Worm (Caenorhabditis elegans) whole organism, young adult: ENCODE measurements around the gene gly-13.

Source experiments
- B0035.1 ChIP-seq: sonication (generic microtip); optimal IDR thresholded peaks from 2 replicates; lab custom pipeline; 2016; ENCODE audit warnings: missing genetic modification characterization, mild to moderate bottlenecking, missing compliant biosample characterization, missing genotype, missing genetic modification reagents
- C17E4.6 ChIP-seq: fragments of 200-800 bp; sonication (Bioruptor generic); IDR thresholded peaks from 2 replicates; pipeline ENCODE4 v1.3.6; 2022; ENCODE audit warnings: missing genetic modification reagents, missing genetic modification characterization, missing compliant biosample characterization
- F33H1.4 ChIP-seq: fragments of 200-800 bp; sonication (Bioruptor generic); IDR thresholded peaks from 2 replicates; pipeline ENCODE4 v1.3.6; 2022; ENCODE audit warnings: missing genetic modification reagents, missing genetic modification characterization, missing compliant biosample characterization
- F39B2.1 ChIP-seq: fragments of 200-800 bp; sonication (Bioruptor generic); IDR thresholded peaks from 2 replicates; pipeline ENCODE4 v1.3.6; 2022; ENCODE audit warnings: missing genetic modification reagents, missing genetic modification characterization, missing compliant biosample characterization
- F49E8.2 ChIP-seq: sonication (generic microtip); optimal IDR thresholded peaks from 3 replicates; lab custom pipeline; 2017; ENCODE audit warnings: missing genetic modification characterization, mild to moderate bottlenecking, missing compliant biosample characterization, antibody characterized with exemption, moderate library complexity; ENCODE audit not compliant: insufficient read depth
- K12H6.12 ChIP-seq: fragments of 200-800 bp; sonication (Bioruptor generic); optimal IDR thresholded peaks from 2 replicates; lab custom pipeline; 2018; ENCODE audit warnings: mild to moderate bottlenecking, missing genetic modification characterization, missing compliant biosample characterization
- T07F8.4 ChIP-seq: sonication (generic microtip); optimal IDR thresholded peaks from 2 replicates; lab custom pipeline; 2016; ENCODE audit warnings: mild to moderate bottlenecking, missing genetic modification characterization, moderate library complexity, missing compliant biosample characterization
- Y53F4B.3 ChIP-seq: fragments of 200-800 bp; sonication (Bioruptor generic); IDR thresholded peaks from 2 replicates; pipeline ENCODE4 v1.3.6; 2022; ENCODE audit warnings: missing genetic modification reagents, missing genetic modification characterization, missing compliant biosample characterization
- Y53G8AR.9 ChIP-seq: fragments of 200-800 bp; sonication (Bioruptor generic); conservative IDR thresholded peaks from 2 replicates; pipeline ENCODE4 v1.3.6; 2022; ENCODE audit warnings: missing genetic modification reagents, missing genetic modification characterization, missing compliant biosample characterization
- ZK185.1 ChIP-seq: sonication (generic microtip); optimal IDR thresholded peaks from 2 replicates; lab custom pipeline; 2016; ENCODE audit warnings: mild to moderate bottlenecking, missing genetic modification characterization, missing compliant biosample characterization; ENCODE audit not compliant: poor library complexity, severe bottlenecking
- attf-3 ChIP-seq: fragments of 200-800 bp; sonication (Bioruptor generic); conservative IDR thresholded peaks from 2 replicates; pipeline ENCODE4 v1.3.6; 2022; ENCODE audit warnings: missing genetic modification reagents, missing genetic modification characterization, missing compliant biosample characterization
- bed-1 ChIP-seq: fragments of 200-800 bp; sonication (Bioruptor generic); IDR thresholded peaks from 2 replicates; pipeline ENCODE4 v1.3.6; 2022; ENCODE audit warnings: missing genetic modification reagents, missing genetic modification characterization, missing compliant biosample characterization
- ccch-3 ChIP-seq: fragments of 200-800 bp; sonication (Bioruptor generic); optimal IDR thresholded peaks from 2 replicates; lab custom pipeline; 2018; ENCODE audit warnings: mild to moderate bottlenecking, missing genetic modification characterization, missing compliant biosample characterization
- cebp-2 ChIP-seq: fragments of 200-800 bp; sonication (Bioruptor generic); IDR thresholded peaks from 2 replicates; pipeline ENCODE4 v1.3.6; 2022; ENCODE audit warnings: missing genetic modification characterization, missing compliant biosample characterization
- ceh-100 ChIP-seq: fragments of 200-800 bp; sonication (Bioruptor generic); IDR thresholded peaks from 2 replicates; pipeline ENCODE4 v1.3.6; 2022; ENCODE audit warnings: missing genetic modification reagents, missing genetic modification characterization, missing compliant biosample characterization
- dox-1 ChIP-seq: fragments of 200-800 bp; sonication (Bioruptor generic); IDR thresholded peaks from 2 replicates; pipeline ENCODE4 v1.3.6; 2022; ENCODE audit warnings: missing genetic modification reagents, missing genetic modification characterization, missing compliant biosample characterization
- dpl-1 ChIP-seq: fragments of 150-350 bp; optimal IDR thresholded peaks from 2 replicates; lab custom pipeline; 2014; ENCODE audit warnings: missing biosample characterization, missing genetic modification reagents, missing genetic modification characterization
- egl-44 ChIP-seq: fragments of 200-800 bp; sonication (Bioruptor generic); IDR thresholded peaks from 2 replicates; pipeline ENCODE4 v1.3.6; 2022; ENCODE audit warnings: missing genetic modification reagents, missing genetic modification characterization, missing compliant biosample characterization
- egrh-3 ChIP-seq: fragments of 200-800 bp; sonication (Bioruptor generic); IDR thresholded peaks from 2 replicates; pipeline ENCODE4 v1.3.6; 2022; ENCODE audit warnings: missing genetic modification reagents, missing genetic modification characterization, missing compliant biosample characterization
- ekl-4 ChIP-seq: fragments of 200-800 bp; sonication (Bioruptor generic); IDR thresholded peaks from 2 replicates; pipeline ENCODE4 v1.3.6; 2022; ENCODE audit warnings: missing genetic modification reagents, missing genetic modification characterization, missing compliant biosample characterization
- ets-4 ChIP-seq: fragments of 200-800 bp; sonication (Bioruptor generic); optimal IDR thresholded peaks from 2 replicates; lab custom pipeline; 2018; ENCODE audit warnings: mild to moderate bottlenecking, missing genetic modification characterization, missing compliant biosample characterization
- hlh-26 ChIP-seq: fragments of 200-800 bp; sonication (Bioruptor generic); conservative IDR thresholded peaks from 2 replicates; pipeline ENCODE4 v1.3.6; 2022; ENCODE audit warnings: missing genetic modification reagents, missing genetic modification characterization, missing compliant biosample characterization
- hmg-1.2 ChIP-seq: fragments of 200-800 bp; sonication (Bioruptor generic); IDR thresholded peaks from 2 replicates; pipeline ENCODE4 v1.3.6; 2022; ENCODE audit warnings: missing genetic modification reagents, missing genetic modification characterization, missing compliant biosample characterization
- hsf-1 ChIP-seq: fragments of 200-800 bp; sonication (Bioruptor generic); IDR thresholded peaks from 2 replicates; pipeline ENCODE4 v1.3.6; 2022; ENCODE audit warnings: missing genetic modification reagents, missing genetic modification characterization, missing compliant biosample characterization
- lag-1 ChIP-seq: fragments of 200-800 bp; sonication (Bioruptor generic); IDR thresholded peaks from 2 replicates; pipeline ENCODE4 v1.3.6; 2022; ENCODE audit warnings: missing genetic modification reagents, missing genetic modification characterization, missing compliant biosample characterization
- lin-26 ChIP-seq: fragments of 200-800 bp; sonication (Bioruptor generic); IDR thresholded peaks from 2 replicates; pipeline ENCODE4 v1.3.6; 2022; ENCODE audit warnings: missing genetic modification reagents, missing genetic modification characterization, missing compliant biosample characterization
- lin-35 ChIP-seq, 3 experiments: fragments of 150-350 bp in 2 of 3; sonication (generic microtip) in 1 of 3; optimal IDR thresholded peaks; 2 replicates each; lab custom pipeline; 2014 to 2018; ENCODE audit warnings: missing biosample characterization in 3 of 3, missing genetic modification characterization in 3 of 3, missing genetic modification reagents in 3 of 3
- lin-40 ChIP-seq: sonication (generic microtip); optimal IDR thresholded peaks from 2 replicates; lab custom pipeline; 2016; ENCODE audit warnings: missing genetic modification characterization, mild to moderate bottlenecking, missing compliant biosample characterization, missing genotype, missing genetic modification reagents
- madf-6 ChIP-seq: fragments of 200-800 bp; sonication (Bioruptor generic); IDR thresholded peaks from 2 replicates; pipeline ENCODE4 v1.3.6; 2022; ENCODE audit warnings: missing genetic modification reagents, missing genetic modification characterization, missing compliant biosample characterization
- madf-8 ChIP-seq: fragments of 200-800 bp; sonication (Bioruptor generic); conservative IDR thresholded peaks from 2 replicates; pipeline ENCODE4 v1.3.6; 2022; ENCODE audit warnings: missing genetic modification reagents, missing genetic modification characterization, missing compliant biosample characterization
- nfya-1 ChIP-seq: sonication (generic microtip); optimal IDR thresholded peaks from 2 replicates; lab custom pipeline; 2017; ENCODE audit warnings: antibody characterized with exemption, missing compliant biosample characterization, missing genetic modification characterization, borderline replicate concordance; ENCODE audit not compliant: insufficient read depth
- nfya-2 ChIP-seq: fragments of 200-800 bp; sonication (Bioruptor generic); IDR thresholded peaks from 2 replicates; pipeline ENCODE4 v1.3.6; 2022; ENCODE audit warnings: missing genetic modification reagents, missing genetic modification characterization, missing compliant biosample characterization
- nhr-27 ChIP-seq: fragments of 200-800 bp; sonication (Bioruptor generic); optimal IDR thresholded peaks from 2 replicates; lab custom pipeline; 2018; ENCODE audit warnings: mild to moderate bottlenecking, missing genetic modification characterization, moderate library complexity, missing compliant biosample characterization
- nhr-80 ChIP-seq: sonication (generic microtip); optimal IDR thresholded peaks from 2 replicates; lab custom pipeline; 2016; ENCODE audit warnings: missing genetic modification characterization, missing compliant biosample characterization
- pha-4 ChIP-seq: fragments of 150-350 bp; sonication (generic microtip); optimal IDR thresholded peaks from 2 replicates; lab custom pipeline; 2014; ENCODE audit warnings: missing biosample characterization, missing genetic modification reagents, missing genetic modification characterization
- repo-1 ChIP-seq: sonication (generic microtip); optimal IDR thresholded peaks from 2 replicates; lab custom pipeline; 2017; ENCODE audit warnings: mild to moderate bottlenecking, missing genetic modification characterization, missing compliant biosample characterization
- rpc-1 ChIP-seq, 2 experiments: fragments of 150-350 bp in 1 of 2; sonication (generic microtip) in 1 of 2; optimal IDR thresholded peaks; 2 replicates each; lab custom pipeline; 2014 to 2018; ENCODE audit warnings: missing biosample characterization in 1 of 2, missing genetic modification characterization in 1 of 2, missing genetic modification reagents in 1 of 2, missing genotype in 1 of 2
- sdz-38 ChIP-seq: sonication (generic microtip); optimal IDR thresholded peaks from 2 replicates; lab custom pipeline; 2016; ENCODE audit warnings: missing genotype, missing genetic modification characterization, missing compliant biosample characterization
- snpc-1.3 ChIP-seq: sonication (generic microtip); optimal IDR thresholded peaks from 2 replicates; lab custom pipeline; 2017; ENCODE audit warnings: missing genetic modification characterization, mild to moderate bottlenecking, missing compliant biosample characterization, antibody characterized with exemption, moderate library complexity, missing genotype, missing genetic modification reagents; ENCODE audit not compliant: insufficient read depth
- somi-1 ChIP-seq: fragments of 200-800 bp; sonication (Bioruptor generic); optimal IDR thresholded peaks from 2 replicates; lab custom pipeline; 2018; ENCODE audit warnings: mild to moderate bottlenecking, missing genetic modification characterization, missing compliant biosample characterization
- tbx-9 ChIP-seq: sonication (generic microtip); optimal IDR thresholded peaks from 2 replicates; lab custom pipeline; 2016; ENCODE audit warnings: borderline replicate concordance, missing genetic modification characterization, inconsistent platforms, missing compliant biosample characterization
- unc-62 ChIP-seq: fragments of 150-350 bp; optimal IDR thresholded peaks from 2 replicates; lab custom pipeline; 2014; ENCODE audit warnings: missing biosample characterization, missing genetic modification reagents, missing genetic modification characterization
- ztf-22 ChIP-seq: fragments of 200-800 bp; sonication (Bioruptor generic); optimal IDR thresholded peaks from 2 replicates; lab custom pipeline; 2018; ENCODE audit warnings: mild to moderate bottlenecking, missing genetic modification characterization, moderate library complexity, missing compliant biosample characterization
- ztf-25 ChIP-seq: fragments of 200-800 bp; sonication (Bioruptor generic); IDR thresholded peaks from 2 replicates; pipeline ENCODE4 v1.3.6; 2022; ENCODE audit warnings: missing genetic modification reagents, missing genetic modification characterization, missing compliant biosample characterization
- ztf-26 ChIP-seq: sonication (generic microtip); optimal IDR thresholded peaks from 2 replicates; lab custom pipeline; 2017; ENCODE audit warnings: missing genetic modification characterization, missing compliant biosample characterization
- ztf-28 ChIP-seq: fragments of 200-800 bp; sonication (Bioruptor generic); IDR thresholded peaks from 2 replicates; pipeline ENCODE4 v1.3.6; 2022; ENCODE audit warnings: missing genetic modification reagents, missing genetic modification characterization, missing compliant biosample characterization
- ztf-6 ChIP-seq: fragments of 200-800 bp; sonication (Bioruptor generic); IDR thresholded peaks from 2 replicates; pipeline ENCODE4 v1.3.6; 2022; ENCODE audit warnings: missing genetic modification reagents, missing genetic modification characterization, missing compliant biosample characterization

The gly-13 gene

DNA sequence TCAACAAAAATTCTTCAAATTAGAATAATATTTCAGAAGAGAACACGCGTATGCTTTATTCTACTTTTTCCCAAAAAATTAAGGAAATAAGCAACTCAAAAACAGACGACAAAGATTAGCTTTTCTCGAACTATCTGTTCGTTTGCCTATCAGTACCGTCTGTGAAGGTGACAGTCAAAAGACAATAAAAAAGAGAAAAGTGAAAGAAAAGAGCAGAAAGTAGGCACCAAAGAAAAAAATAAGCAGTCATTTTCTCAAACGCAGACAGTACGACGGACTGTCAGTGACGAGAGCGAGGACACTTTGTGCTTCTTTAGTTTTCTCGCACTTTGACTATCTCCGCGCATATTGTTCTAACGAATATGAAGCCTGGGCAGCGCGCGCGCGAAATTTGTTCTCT is 29.9 kb downstream of the gly-13 start:
- TF ChIP-seq hmg-1.2 (GFP tag; lab: Robert Waterston, UW) (peak; percentile 14; the same call in 1 of the 2 replicates), repo-1 (tag; lab: Kevin White, UChicago) (no peak), madf-6 (no peak), nhr-80 (peak; percentile 76), dox-1 (GFP tag; lab: Robert Waterston, UW) (peak; percentile 46; the same call in 1 of the 2 replicates)

DNA sequence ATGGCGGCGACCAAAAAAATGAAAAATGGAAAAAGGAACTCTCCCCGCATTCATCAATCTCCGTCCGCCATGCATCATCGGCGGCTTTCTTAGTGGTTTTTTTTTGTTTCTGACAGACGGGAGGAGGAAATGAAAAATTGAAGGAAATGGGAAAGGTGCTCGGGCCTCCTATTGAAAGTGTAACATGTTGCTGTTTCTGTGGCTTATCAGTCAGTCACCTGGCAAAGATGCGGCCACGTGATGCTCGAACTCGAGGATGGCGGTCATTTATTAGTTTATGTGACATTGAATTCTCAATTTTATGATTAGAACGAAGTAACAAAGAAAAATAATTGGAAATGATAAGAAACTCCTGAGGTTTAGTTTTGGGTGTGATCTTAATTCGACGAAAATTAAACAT is 31.8 kb downstream of the gly-13 start:
- TF ChIP-seq egrh-3 (no peak), nfya-2 (GFP tag; lab: Robert Waterston, UW) (no peak), hlh-26 (GFP tag; lab: Robert Waterston, UW) (no peak), somi-1 (GFP tag; lab: Kevin White, UChicago) (no peak), B0035.1 (tag; lab: Kevin White, UChicago) (no peak), ets-4 (GFP tag; lab: Kevin White, UChicago) (no peak), egl-44 (no peak), dox-1 (GFP tag; lab: Robert Waterston, UW) (peak; percentile 40; the same call in 1 of the 2 replicates), ztf-22 (peak; percentile 16), nfya-1 (no peak), Y53F4B.3 (GFP tag; lab: Robert Waterston, UW) (no peak), F39B2.1 (GFP tag; lab: Robert Waterston, UW) (no peak), hsf-1 (GFP tag; lab: Robert Waterston, UW) (no peak), ztf-26 (tag; lab: Kevin White, UChicago) (no peak), ztf-25 (GFP tag; lab: Robert Waterston, UW) (no peak), F49E8.2 (no peak), lin-40 (tag; lab: Kevin White, UChicago) (no peak), dpl-1 (no peak), lin-26 (GFP tag; lab: Robert Waterston, UW) (no peak), F33H1.4 (GFP tag; lab: Robert Waterston, UW) (no peak), Y53G8AR.9 (GFP tag; lab: Robert Waterston, UW) (0 out of 2 replicates have a peak, but pooled peaks have one; percentile 29), lag-1 (GFP tag; lab: Robert Waterston, UW) (no peak), C17E4.6 (GFP tag; lab: Robert Waterston, UW) (no peak), ztf-28 (no peak), madf-8 (GFP tag; lab: Robert Waterston, UW) (no peak), nhr-27 (tag; lab: Kevin White, UChicago) (no peak), attf-3 (no peak), pha-4 (tag; lab: Kevin White, UChicago) (peak; percentile 71), rpc-1 (optimal IDR thresholded peaks at IDR 0.05; lab: Kevin White, UChicago) (no peak), rpc-1 (tag; optimal IDR thresholded peaks at IDR 0.05; lab: Kevin White, UChicago) (no peak), K12H6.12 (tag; lab: Kevin White, UChicago) (no peak), sdz-38 (tag; lab: Kevin White, UChicago) (no peak), snpc-1.3 (tag; lab: Kevin White, UChicago) (no peak), ztf-6 (GFP tag; lab: Robert Waterston, UW) (no peak), unc-62 (no peak), ekl-4 (no peak), lin-35 (GFP tag; optimal IDR thresholded peaks at IDR 0.05; lab: Kevin White, UChicago) (no peak), tbx-9 (tag; lab: Kevin White, UChicago) (no peak), ccch-3 (no peak), ceh-100 (GFP tag; lab: Robert Waterston, UW) (no peak), ZK185.1 (tag; lab: Kevin White, UChicago) (no peak), T07F8.4 (tag; lab: Kevin White, UChicago) (no peak), bed-1 (GFP tag; lab: Robert Waterston, UW) (no peak), cebp-2 (GFP tag; lab: Robert Waterston, UW) (no peak)
